Fruit fly (Drosophila melanogaster) whole organism, prepupa: ENCODE results near the gene Socs36E.

Experiments
- CG10631 ChIP-seq: fragments of 200-800 bp; sonication (Bioruptor generic); optimal IDR thresholded peaks from 2 replicates; lab custom pipeline; 2016; ENCODE audit warnings: missing biosample characterization, missing genetic modification characterization
- CG11294 ChIP-seq: fragments of 200-800 bp; sonication (Bioruptor generic); IDR thresholded peaks from 2 replicates; pipeline ENCODE4 v1.3.6; 2022; ENCODE audit warnings: missing biosample characterization, missing genetic modification characterization
- CG16779 ChIP-seq: fragments of 200-800 bp; sonication (Bioruptor generic); optimal IDR thresholded peaks from 3 replicates; lab custom pipeline; 2017; ENCODE audit warnings: missing biosample characterization, mild to moderate bottlenecking, missing genetic modification characterization
- CG3032 ChIP-seq: fragments of 200-800 bp; optimal IDR thresholded peaks from 2 replicates; lab custom pipeline; 2019; ENCODE audit warnings: missing biosample characterization, mild to moderate bottlenecking, missing genetic modification characterization, moderate library complexity
- CG34406 ChIP-seq: fragments of 200-800 bp; sonication (Bioruptor generic); optimal IDR thresholded peaks from 3 replicates; lab custom pipeline; 2016; ENCODE audit warnings: missing biosample characterization, missing genetic modification characterization
- CG6163 ChIP-seq: fragments of 200-800 bp; sonication (Bioruptor generic); IDR thresholded peaks from 3 replicates; pipeline ENCODE4 v1.3.6; 2022; ENCODE audit warnings: missing biosample characterization, missing genetic modification characterization
- CG9139 ChIP-seq: fragments of 200-800 bp; sonication (Bioruptor generic); optimal IDR thresholded peaks from 3 replicates; lab custom pipeline; 2017; ENCODE audit warnings: missing biosample characterization, mild to moderate bottlenecking, missing genetic modification characterization
- Sox102F ChIP-seq: fragments of 200-800 bp; sonication (Bioruptor generic); optimal IDR thresholded peaks from 2 replicates; lab custom pipeline; 2016; ENCODE audit warnings: missing biosample characterization, mild to moderate bottlenecking, missing genetic modification characterization
- cyc ChIP-seq: fragments of 200-800 bp; sonication (Bioruptor generic); optimal IDR thresholded peaks from 3 replicates; lab custom pipeline; 2016; ENCODE audit warnings: missing biosample characterization, missing genetic modification characterization
- dsx ChIP-seq: fragments of 200-800 bp; optimal IDR thresholded peaks from 3 replicates; lab custom pipeline; 2019; ENCODE audit warnings: missing biosample characterization, mild to moderate bottlenecking, missing genetic modification characterization, moderate library complexity; ENCODE audit not compliant: poor library complexity, severe bottlenecking
- salr ChIP-seq, 2 experiments: fragments of 200-800 bp; sonication (Bioruptor generic); optimal IDR thresholded peaks; 3 replicates each; lab custom pipeline; 2016 to 2018; ENCODE audit warnings: missing biosample characterization in 2 of 2, missing genetic modification characterization in 2 of 2, mild to moderate bottlenecking in 1 of 2

- TF ChIP-seq CG6163 (GFP tag; lab: Robert Waterston, UW), result no peak
- TF ChIP-seq CG10631, result no peak
- peak; percentile 23 for TF ChIP-seq cyc (GFP tag; lab: Kevin White, UChicago)
- TF ChIP-seq CG16779 (tag; lab: Kevin White, UChicago), result peak; percentile 21
- no peak for TF ChIP-seq CG11294 (GFP tag; lab: Robert Waterston, UW)
- TF ChIP-seq CG3032 (tag; lab: Kevin White, UChicago), result no peak
- no peak for TF ChIP-seq Sox102F
- TF ChIP-seq CG9139 (GFP tag; lab: Kevin White, UChicago), result no peak
- no peak for TF ChIP-seq dsx (GFP tag; lab: Kevin White, UChicago)
- TF ChIP-seq salr (GFP tag; optimal IDR thresholded peaks at IDR 0.05; lab: Kevin White, UChicago), result no peak
- TF ChIP-seq CG34406, result no peak
These were observed 14.5 kb downstream of the Socs36E start, which contains the start of gene kel for dm6 chr2L:18137591-18138247.
